Fruit fly (Drosophila melanogaster) whole organism, embryonic: Measurements from ENCODE around the gene frac.

Source experiments
- CG11456 ChIP-seq: fragments of 200-800 bp; sonication (Bioruptor generic); IDR thresholded peaks from 3 replicates; pipeline ENCODE4 v1.3.6; 2022; ENCODE audit warnings: missing biosample characterization, missing genetic modification characterization
- CG12104 ChIP-seq: fragments of 200-800 bp; sonication (Bioruptor generic); optimal IDR thresholded peaks from 3 replicates; lab custom pipeline; 2016; ENCODE audit warnings: missing biosample characterization, missing genetic modification characterization
- CG12219 ChIP-seq: fragments of 200-800 bp; sonication (Bioruptor generic); optimal IDR thresholded peaks from 3 replicates; lab custom pipeline; 2018; ENCODE audit warnings: missing biosample characterization, mild to moderate bottlenecking, missing genetic modification characterization
- CG1647 ChIP-seq: fragments of 200-800 bp; sonication (Bioruptor generic); optimal IDR thresholded peaks from 3 replicates; lab custom pipeline; 2016; ENCODE audit warnings: missing biosample characterization, missing genetic modification characterization
- CG16815 ChIP-seq: fragments of 200-800 bp; sonication (Bioruptor generic); optimal IDR thresholded peaks from 3 replicates; lab custom pipeline; 2017; ENCODE audit warnings: missing biosample characterization, mild to moderate bottlenecking, missing genetic modification characterization
- CG18764 ChIP-seq: fragments of 200-800 bp; sonication (Bioruptor generic); optimal IDR thresholded peaks from 3 replicates; lab custom pipeline; 2016; ENCODE audit warnings: missing biosample characterization, missing genetic modification characterization
- CG30403 ChIP-seq: fragments of 200-800 bp; sonication (Bioruptor generic); optimal IDR thresholded peaks from 3 replicates; lab custom pipeline; 2016; ENCODE audit warnings: missing biosample characterization, missing genetic modification characterization
- CG31441 ChIP-seq: fragments of 200-800 bp; sonication (Bioruptor generic); IDR thresholded peaks from 2 replicates; pipeline ENCODE4 v1.3.6; 2022; ENCODE audit warnings: missing biosample characterization, missing genetic modification characterization
- CG4424 ChIP-seq: fragments of 200-800 bp; sonication (Bioruptor generic); optimal IDR thresholded peaks from 3 replicates; lab custom pipeline; 2016; ENCODE audit warnings: missing biosample characterization, missing genetic modification characterization
- CG6272 ChIP-seq: fragments of 200-800 bp; sonication (Bioruptor generic); IDR thresholded peaks from 2 replicates; pipeline ENCODE4 v1.3.6; 2022; ENCODE audit warnings: missing biosample characterization, missing genetic modification characterization
- CG6854 ChIP-seq: fragments of 200-800 bp; sonication (Bioruptor generic); optimal IDR thresholded peaks from 3 replicates; lab custom pipeline; 2017; ENCODE audit warnings: missing biosample characterization, mild to moderate bottlenecking, missing genetic modification characterization
- CG8089 ChIP-seq: fragments of 200-800 bp; sonication (Bioruptor generic); optimal IDR thresholded peaks from 3 replicates; lab custom pipeline; 2016; ENCODE audit warnings: missing biosample characterization, missing genetic modification characterization
- CG9727 ChIP-seq: fragments of 200-800 bp; sonication (Bioruptor generic); optimal IDR thresholded peaks from 3 replicates; lab custom pipeline; 2017; ENCODE audit warnings: missing biosample characterization, mild to moderate bottlenecking, missing genetic modification characterization
- CkIIα-i1 ChIP-seq: fragments of 200-800 bp; sonication (Bioruptor generic); IDR thresholded peaks from 2 replicates; pipeline ENCODE4 v1.3.6; 2022; ENCODE audit warnings: missing biosample characterization, missing genetic modification characterization
- E2f1 ChIP-seq: fragments of 200-800 bp; sonication (Bioruptor generic); IDR thresholded peaks from 2 replicates; pipeline ENCODE4 v1.3.6; 2022; ENCODE audit warnings: missing biosample characterization, missing genetic modification characterization
- HLHmδ ChIP-seq: fragments of 200-800 bp; sonication (Bioruptor generic); optimal IDR thresholded peaks from 2 replicates; lab custom pipeline; 2018; ENCODE audit warnings: missing biosample characterization, mild to moderate bottlenecking, missing genetic modification characterization, moderate library complexity
- HmgD ChIP-seq: fragments of 200-800 bp; sonication (Bioruptor generic); optimal IDR thresholded peaks from 3 replicates; lab custom pipeline; 2016; ENCODE audit warnings: missing biosample characterization, missing genetic modification characterization
- HmgZ ChIP-seq: fragments of 200-800 bp; sonication (Bioruptor generic); optimal IDR thresholded peaks from 2 replicates; lab custom pipeline; 2018; ENCODE audit warnings: missing biosample characterization, mild to moderate bottlenecking, missing genetic modification characterization
- Hr51 ChIP-seq, 2 experiments: fragments of 200-800 bp; sonication (Bioruptor generic); optimal IDR thresholded peaks; 2 replicates in 1 of 2; 3 replicates in 1 of 2; lab custom pipeline; 2016 to 2018; ENCODE audit warnings: missing biosample characterization in 2 of 2, missing genetic modification characterization in 2 of 2, mild to moderate bottlenecking in 1 of 2, moderate library complexity in 1 of 2
- Kr ChIP-seq: fragments of 200-800 bp; sonication (Bioruptor generic); optimal IDR thresholded peaks from 2 replicates; lab custom pipeline; 2017; ENCODE audit warnings: missing biosample characterization, mild to moderate bottlenecking, missing genetic modification characterization
- Lhr ChIP-seq: fragments of 200-800 bp; sonication (Bioruptor generic); optimal IDR thresholded peaks from 3 replicates; lab custom pipeline; 2017; ENCODE audit warnings: mild to moderate bottlenecking, missing biosample characterization, missing genetic modification reagents, missing genetic modification characterization
- Lpt ChIP-seq: fragments of >200 bp; optimal IDR thresholded peaks from 2 replicates; lab custom pipeline; 2018; ENCODE audit warnings: missing biosample characterization, missing genetic modification characterization
- MTF-1 ChIP-seq: fragments of 200-800 bp; sonication (Bioruptor generic); optimal IDR thresholded peaks from 2 replicates; lab custom pipeline; 2018; ENCODE audit warnings: missing biosample characterization, mild to moderate bottlenecking, missing genetic modification characterization, borderline replicate concordance
- Nf-YB ChIP-seq: fragments of 200-800 bp; sonication (Bioruptor generic); optimal IDR thresholded peaks from 3 replicates; lab custom pipeline; 2019; ENCODE audit warnings: missing biosample characterization, mild to moderate bottlenecking, missing genetic modification characterization, moderate library complexity
- PHDP ChIP-seq: fragments of 200-800 bp; sonication (Bioruptor generic); optimal IDR thresholded peaks from 3 replicates; lab custom pipeline; 2018; ENCODE audit warnings: missing biosample characterization, mild to moderate bottlenecking, missing genetic modification characterization, moderate library complexity
- Rfx ChIP-seq: fragments of 200-800 bp; sonication (Bioruptor generic); IDR thresholded peaks from 2 replicates; pipeline ENCODE4 v1.3.6; 2022; ENCODE audit warnings: missing biosample characterization, missing genetic modification characterization
- Six4 ChIP-seq: fragments of 200-800 bp; sonication (Bioruptor generic); optimal IDR thresholded peaks from 2 replicates; lab custom pipeline; 2016; ENCODE audit warnings: missing biosample characterization, missing genetic modification characterization
- Sox102F ChIP-seq: fragments of 200-800 bp; sonication (Bioruptor generic); optimal IDR thresholded peaks from 2 replicates; lab custom pipeline; 2018; ENCODE audit warnings: missing biosample characterization, mild to moderate bottlenecking, missing genetic modification characterization, moderate library complexity
- Spps ChIP-seq: fragments of 200-800 bp; sonication (Bioruptor generic); optimal IDR thresholded peaks from 2 replicates; lab custom pipeline; 2018; ENCODE audit warnings: missing biosample characterization, mild to moderate bottlenecking, missing genetic modification characterization
- Sry-β ChIP-seq: fragments of 200-800 bp; sonication (Bioruptor generic); optimal IDR thresholded peaks from 2 replicates; lab custom pipeline; 2018; ENCODE audit warnings: missing biosample characterization, mild to moderate bottlenecking, missing genetic modification characterization, moderate library complexity
- Ssrp ChIP-seq: fragments of 200-800 bp; sonication (Bioruptor generic); optimal IDR thresholded peaks from 2 replicates; lab custom pipeline; 2018; ENCODE audit warnings: missing biosample characterization, mild to moderate bottlenecking, missing genetic modification characterization, moderate library complexity
- Tbp ChIP-seq: fragments of >200 bp; optimal IDR thresholded peaks from 2 replicates; lab custom pipeline; 2018; ENCODE audit warnings: missing biosample characterization, missing genetic modification characterization
- al ChIP-seq: fragments of 200-800 bp; sonication (Bioruptor generic); IDR thresholded peaks from 2 replicates; pipeline ENCODE4 v1.3.6; 2022; ENCODE audit warnings: missing biosample characterization, missing genetic modification characterization
- az2 ChIP-seq: fragments of 200-800 bp; sonication (Bioruptor generic); optimal IDR thresholded peaks from 3 replicates; lab custom pipeline; 2016; ENCODE audit warnings: missing biosample characterization, missing genetic modification characterization
- bcd ChIP-seq: fragments of 200-800 bp; sonication (Bioruptor generic); optimal IDR thresholded peaks from 2 replicates; lab custom pipeline; 2017; ENCODE audit warnings: missing biosample characterization, mild to moderate bottlenecking, missing genetic modification characterization
- cad ChIP-seq: fragments of >200 bp; optimal IDR thresholded peaks from 2 replicates; lab custom pipeline; 2017; ENCODE audit warnings: missing biosample characterization, missing genetic modification characterization
- chinmo ChIP-seq: fragments of 200-800 bp; sonication (Bioruptor generic); IDR thresholded peaks from 4 replicates; pipeline ENCODE4 v1.3.6; 2022; ENCODE audit warnings: missing biosample characterization, missing genetic modification characterization; ENCODE audit not compliant: partially characterized antibody
- ci ChIP-seq: fragments of 200-800 bp; sonication (Bioruptor generic); IDR thresholded peaks from 3 replicates; pipeline ENCODE4 v1.3.6; 2022; ENCODE audit warnings: missing biosample characterization, missing genetic modification characterization
- fd3F ChIP-seq: fragments of 200-800 bp; sonication (Bioruptor generic); optimal IDR thresholded peaks from 2 replicates; lab custom pipeline; 2018; ENCODE audit warnings: missing biosample characterization, mild to moderate bottlenecking, missing genetic modification characterization, moderate library complexity
- fd96Cb ChIP-seq: fragments of 200-800 bp; sonication (Bioruptor generic); optimal IDR thresholded peaks from 2 replicates; lab custom pipeline; 2018; ENCODE audit warnings: missing biosample characterization, mild to moderate bottlenecking, missing genetic modification characterization, moderate library complexity
- gsb ChIP-seq: fragments of 200-800 bp; sonication (Bioruptor generic); IDR thresholded peaks from 2 replicates; pipeline ENCODE4 v1.3.6; 2022; ENCODE audit warnings: missing biosample characterization, missing genetic modification characterization
- kni ChIP-seq: fragments of 200-800 bp; sonication (Bioruptor generic); optimal IDR thresholded peaks from 3 replicates; lab custom pipeline; 2017; ENCODE audit warnings: mild to moderate bottlenecking, missing biosample characterization, missing genetic modification reagents, missing genetic modification characterization
- lov ChIP-seq, 2 experiments: fragments of 200-800 bp in 1 of 2; fragments of >200 bp in 1 of 2; sonication (Bioruptor generic) in 1 of 2; IDR thresholded peaks in 1 of 2; optimal IDR thresholded peaks in 1 of 2; 2 replicates in 1 of 2; 3 replicates in 1 of 2; pipeline versions ENCODE4 v1.3.6 to Lab custom; 2017 to 2022; ENCODE audit warnings: missing biosample characterization in 1 of 2, missing genetic modification characterization in 1 of 2
- maf-S ChIP-seq: fragments of 200-800 bp; sonication (Bioruptor generic); optimal IDR thresholded peaks from 2 replicates; lab custom pipeline; 2016; ENCODE audit warnings: missing biosample characterization, missing genetic modification characterization
- otp ChIP-seq: fragments of 200-800 bp; sonication (Bioruptor generic); IDR thresholded peaks from 3 replicates; pipeline ENCODE4, ENCODE4 v1.3.6; 2022; ENCODE audit warnings: missing biosample characterization, missing genetic modification characterization
- pho ChIP-seq: fragments of 200-800 bp; sonication (Bioruptor generic); optimal IDR thresholded peaks from 2 replicates; lab custom pipeline; 2016; ENCODE audit warnings: missing biosample characterization, missing genetic modification characterization
- pros ChIP-seq: fragments of 200-800 bp; sonication (Bioruptor generic); optimal IDR thresholded peaks from 3 replicates; lab custom pipeline; 2019; ENCODE audit warnings: missing biosample characterization, mild to moderate bottlenecking, missing genetic modification characterization, moderate library complexity
- sc ChIP-seq, 3 experiments: fragments of >200 bp in 2 of 3; fragments of 200-800 bp in 1 of 3; sonication (Bioruptor generic) in 1 of 3; optimal IDR thresholded peaks; 2 replicates in 2 of 3; 3 replicates in 1 of 3; lab custom pipeline; 2017; ENCODE audit warnings: mild to moderate bottlenecking in 1 of 3, missing biosample characterization in 1 of 3, missing genetic modification characterization in 1 of 3, missing genetic modification reagents in 1 of 3
- sima ChIP-seq: fragments of 200-800 bp; sonication (Bioruptor generic); optimal IDR thresholded peaks from 2 replicates; lab custom pipeline; 2016; ENCODE audit warnings: missing biosample characterization, missing genetic modification characterization
- tx ChIP-seq: fragments of 200-800 bp; sonication (Bioruptor generic); optimal IDR thresholded peaks from 2 replicates; lab custom pipeline; 2016; ENCODE audit warnings: missing biosample characterization, missing genetic modification characterization

The frac gene

dm6 chr3L:7592113-7592752 lies 29.8 kb downstream of the frac start (continued):
- TF ChIP-seq CG12219 (GFP tag; lab: Kevin White, UChicago) (no peak), chinmo (no peak), tx (GFP tag; lab: Kevin White, UChicago) (no peak), CG30403 (peak; percentile 41), CG11456 (GFP tag; lab: Robert Waterston, UW) (no peak), Tbp (GFP tag; lab: Kevin White, UChicago) (no peak), maf-S (GFP tag; lab: Kevin White, UChicago) (no peak), CG4424 (GFP tag; lab: Kevin White, UChicago) (peak; percentile 40), sima (no peak), Lhr (no peak), HmgZ (tag; lab: Kevin White, UChicago) (no peak), CG6272 (GFP tag; lab: Robert Waterston, UW) (no peak), CkIIα-i1 (GFP tag; lab: Robert Waterston, UW) (no peak), al (GFP tag; lab: Robert Waterston, UW) (no peak), CG8089 (GFP tag; lab: Kevin White, UChicago) (no peak), sc (optimal IDR thresholded peaks at IDR 0.05; lab: Kevin White, UChicago) (no peak), sc (GFP tag; optimal IDR thresholded peaks at IDR 0.05; lab: Kevin White, UChicago) (no peak), CG16815 (GFP tag; lab: Kevin White, UChicago) (no peak), Ssrp (tag; lab: Kevin White, UChicago) (peak; percentile 62), pho (GFP tag; lab: Kevin White, UChicago) (no peak), Sry-β (GFP tag; lab: Kevin White, UChicago) (no peak), Six4 (GFP tag; lab: Kevin White, UChicago) (no peak), CG18764 (no peak), otp (GFP tag; lab: Robert Waterston, UW) (0 out of 3 replicates have a peak, but pooled peaks have one; percentile 25), CG31441 (GFP tag; lab: Robert Waterston, UW) (peak; percentile 67), az2 (GFP tag; lab: Kevin White, UChicago) (peak; percentile 19), Lpt (no peak), Rfx (GFP tag; lab: Robert Waterston, UW) (no peak), bcd (peak; percentile 4), CG12104 (GFP tag; lab: Kevin White, UChicago) (no peak), Sox102F (GFP tag; lab: Kevin White, UChicago) (peak; percentile 72), fd3F (GFP tag; lab: Kevin White, UChicago) (no peak), HLHmδ (GFP tag; lab: Kevin White, UChicago) (no peak), Kr (GFP tag; lab: Kevin White, UChicago) (no peak), Spps (peak; percentile 17), CG1647 (no peak), CG9727 (peak; percentile 37), HmgD (GFP tag; lab: Kevin White, UChicago) (no peak), kni (GFP tag; lab: Kevin White, UChicago) (no peak), CG6854 (GFP tag; lab: Kevin White, UChicago) (no peak), Nf-YB (GFP tag; lab: Kevin White, UChicago) (peak; percentile 4), fd96Cb (tag; lab: Kevin White, UChicago) (peak; percentile 55), lov (optimal IDR thresholded peaks at IDR 0.05; lab: Kevin White, UChicago) (no peak), lov (GFP tag; IDR thresholded peaks at IDR 0.05; lab: Robert Waterston, UW) (no peak), ci (GFP tag; lab: Robert Waterston, UW) (no peak), pros (GFP tag; lab: Kevin White, UChicago) (no peak), Hr51 (GFP tag; optimal IDR thresholded peaks at IDR 0.05; lab: Kevin White, UChicago) (peak in 1 of 2 experiments; percentile 67), cad (GFP tag; lab: Kevin White, UChicago) (no peak), PHDP (no peak), E2f1 (GFP tag; lab: Robert Waterston, UW) (no peak), gsb (no peak), MTF-1 (GFP tag; lab: Kevin White, UChicago) (no peak)
